Fruit fly (Drosophila melanogaster) whole organism, embryonic: ENCODE data around the gene CG43273.

ENCODE experiments used
- Adf1 ChIP-seq: fragments of 200-800 bp; sonication (Bioruptor generic); IDR thresholded peaks from 2 replicates; pipeline ENCODE4 v1.3.6; 2022; ENCODE audit warnings: missing biosample characterization, missing genetic modification characterization
- B-H2 ChIP-seq: fragments of 200-800 bp; sonication (Bioruptor generic); optimal IDR thresholded peaks from 2 replicates; lab custom pipeline; 2018; ENCODE audit warnings: missing biosample characterization, mild to moderate bottlenecking, missing genetic modification characterization
- CG10979 ChIP-seq: fragments of 200-800 bp; sonication (Bioruptor generic); optimal IDR thresholded peaks from 2 replicates; lab custom pipeline; 2018; ENCODE audit warnings: missing biosample characterization, mild to moderate bottlenecking, missing genetic modification characterization, moderate library complexity
- CG13424 ChIP-seq: fragments of 200-800 bp; sonication (Bioruptor generic); optimal IDR thresholded peaks from 2 replicates; lab custom pipeline; 2019; ENCODE audit warnings: missing biosample characterization, mild to moderate bottlenecking, missing genetic modification characterization, moderate library complexity
- CG14050 ChIP-seq: fragments of 200-800 bp; sonication (Bioruptor generic); IDR thresholded peaks from 3 replicates; pipeline ENCODE4 v1.3.6; 2022; ENCODE audit warnings: missing biosample characterization, missing genetic modification characterization
- CG17186 ChIP-seq: fragments of 200-800 bp; sonication (Bioruptor generic); optimal IDR thresholded peaks from 3 replicates; lab custom pipeline; 2017; ENCODE audit warnings: missing biosample characterization, missing genetic modification reagents, missing genetic modification characterization
- CG1792 ChIP-seq: fragments of 200-800 bp; sonication (Bioruptor generic); optimal IDR thresholded peaks from 2 replicates; lab custom pipeline; 2016; ENCODE audit warnings: missing biosample characterization, missing genetic modification characterization
- CG18011 ChIP-seq: fragments of 200-800 bp; sonication (Bioruptor generic); optimal IDR thresholded peaks from 2 replicates; lab custom pipeline; 2017; ENCODE audit warnings: missing biosample characterization, missing genetic modification characterization, mild to moderate bottlenecking, moderate library complexity, missing genotype
- CG2712 ChIP-seq: fragments of 200-800 bp; optimal IDR thresholded peaks from 3 replicates; lab custom pipeline; 2019; ENCODE audit warnings: missing biosample characterization, mild to moderate bottlenecking, missing genetic modification characterization, moderate library complexity
- CG30403 ChIP-seq: fragments of 200-800 bp; sonication (Bioruptor generic); optimal IDR thresholded peaks from 3 replicates; lab custom pipeline; 2016; ENCODE audit warnings: missing biosample characterization, missing genetic modification characterization
- CG31388 ChIP-seq: fragments of 200-800 bp; sonication (Bioruptor generic); optimal IDR thresholded peaks from 2 replicates; lab custom pipeline; 2016; ENCODE audit warnings: missing biosample characterization, missing genetic modification characterization
- CG32767 ChIP-seq: fragments of 200-800 bp; sonication (Bioruptor generic); IDR thresholded peaks from 2 replicates; pipeline ENCODE4 v1.3.6; 2022; ENCODE audit warnings: missing biosample characterization, missing genetic modification characterization
- CG33557 ChIP-seq: fragments of 200-800 bp; sonication (Bioruptor generic); optimal IDR thresholded peaks from 2 replicates; lab custom pipeline; 2019; ENCODE audit warnings: missing biosample characterization, mild to moderate bottlenecking, missing genetic modification characterization, moderate library complexity
- CG4282 ChIP-seq: fragments of 200-800 bp; sonication (Bioruptor generic); optimal IDR thresholded peaks from 2 replicates; lab custom pipeline; 2016; ENCODE audit warnings: missing biosample characterization, missing genetic modification characterization
- CG5180 ChIP-seq: fragments of 200-800 bp; sonication (Bioruptor generic); optimal IDR thresholded peaks from 3 replicates; lab custom pipeline; 2017; ENCODE audit warnings: missing biosample characterization, missing genetic modification characterization, mild to moderate bottlenecking, moderate library complexity, missing genetic modification reagents
- CG6254 ChIP-seq: fragments of 200-800 bp; sonication (Bioruptor generic); optimal IDR thresholded peaks from 3 replicates; lab custom pipeline; 2017; ENCODE audit warnings: mild to moderate bottlenecking, missing biosample characterization, missing genetic modification reagents, missing genetic modification characterization
- CG6854 ChIP-seq: fragments of 200-800 bp; sonication (Bioruptor generic); optimal IDR thresholded peaks from 3 replicates; lab custom pipeline; 2017; ENCODE audit warnings: missing biosample characterization, mild to moderate bottlenecking, missing genetic modification characterization
- CG7987 ChIP-seq: fragments of 200-800 bp; sonication (Bioruptor generic); optimal IDR thresholded peaks from 2 replicates; lab custom pipeline; 2018; ENCODE audit warnings: missing biosample characterization, mild to moderate bottlenecking, missing genetic modification characterization, moderate library complexity
- CG8765 ChIP-seq: fragments of 200-800 bp; sonication (Bioruptor generic); IDR thresholded peaks from 2 replicates; pipeline ENCODE4 v1.3.6; 2022; ENCODE audit warnings: missing biosample characterization, missing genetic modification characterization
- CG8944 ChIP-seq: fragments of 200-800 bp; sonication (Bioruptor generic); optimal IDR thresholded peaks from 3 replicates; lab custom pipeline; 2016; ENCODE audit warnings: missing biosample characterization, missing genetic modification characterization
- CG9727 ChIP-seq: fragments of 200-800 bp; sonication (Bioruptor generic); optimal IDR thresholded peaks from 3 replicates; lab custom pipeline; 2017; ENCODE audit warnings: missing biosample characterization, mild to moderate bottlenecking, missing genetic modification characterization
- CG9932 ChIP-seq: fragments of 200-800 bp; sonication (Bioruptor generic); IDR thresholded peaks from 2 replicates; pipeline ENCODE4 v1.3.6; 2022; ENCODE audit warnings: missing biosample characterization, missing genetic modification characterization
- CoRest ChIP-seq: fragments of 200-800 bp; sonication (Bioruptor generic); optimal IDR thresholded peaks from 3 replicates; lab custom pipeline; 2018; ENCODE audit warnings: missing biosample characterization, mild to moderate bottlenecking, missing genetic modification characterization, moderate library complexity
- Drgx ChIP-seq: fragments of 200-800 bp; sonication (Bioruptor generic); IDR thresholded peaks from 2 replicates; pipeline ENCODE4 v1.3.6; 2022; ENCODE audit warnings: missing biosample characterization, missing genetic modification characterization
- HHEX ChIP-seq: fragments of 200-800 bp; sonication (Bioruptor generic); optimal IDR thresholded peaks from 3 replicates; lab custom pipeline; 2017; ENCODE audit warnings: missing biosample characterization, mild to moderate bottlenecking, missing genetic modification characterization, missing genetic modification reagents
- Hmr ChIP-seq: fragments of 200-800 bp; sonication (Bioruptor generic); optimal IDR thresholded peaks from 3 replicates; lab custom pipeline; 2017; ENCODE audit warnings: mild to moderate bottlenecking, missing biosample characterization, missing genetic modification reagents, missing genetic modification characterization
- Hr51 ChIP-seq, 2 experiments: fragments of 200-800 bp; sonication (Bioruptor generic); optimal IDR thresholded peaks; 2 replicates in 1 of 2; 3 replicates in 1 of 2; lab custom pipeline; 2016 to 2018; ENCODE audit warnings: missing biosample characterization in 2 of 2, missing genetic modification characterization in 2 of 2, mild to moderate bottlenecking in 1 of 2, moderate library complexity in 1 of 2
- Myb ChIP-seq: fragments of 200-800 bp; sonication (Bioruptor generic); optimal IDR thresholded peaks from 2 replicates; lab custom pipeline; 2016; ENCODE audit warnings: missing biosample characterization, missing genetic modification characterization
- Nf-YB ChIP-seq: fragments of 200-800 bp; sonication (Bioruptor generic); optimal IDR thresholded peaks from 3 replicates; lab custom pipeline; 2019; ENCODE audit warnings: missing biosample characterization, mild to moderate bottlenecking, missing genetic modification characterization, moderate library complexity
- Side ChIP-seq: fragments of 200-800 bp; sonication (Bioruptor generic); optimal IDR thresholded peaks from 2 replicates; lab custom pipeline; 2016; ENCODE audit warnings: missing biosample characterization, missing genetic modification characterization
- Stat92E ChIP-seq, 3 experiments: fragments of >200 bp in 2 of 3; fragments of 200-800 bp in 1 of 3; sonication (Bioruptor generic) in 1 of 3; optimal IDR thresholded peaks; 2 replicates each; lab custom pipeline; 2017 to 2019; ENCODE audit warnings: missing biosample characterization in 3 of 3, missing genetic modification characterization in 3 of 3, mild to moderate bottlenecking in 1 of 3, moderate library complexity in 1 of 3
- Usf ChIP-seq: fragments of 200-800 bp; sonication (Bioruptor generic); optimal IDR thresholded peaks from 2 replicates; lab custom pipeline; 2017; ENCODE audit warnings: missing genotype, missing biosample characterization, missing genetic modification characterization
- bbx ChIP-seq: fragments of 200-800 bp; sonication (Bioruptor generic); IDR thresholded peaks from 2 replicates; pipeline ENCODE4 v1.3.6; 2022; ENCODE audit warnings: missing biosample characterization, missing genetic modification characterization; ENCODE audit not compliant: partially characterized antibody
- caup ChIP-seq: fragments of 200-800 bp; sonication (Bioruptor generic); optimal IDR thresholded peaks from 3 replicates; lab custom pipeline; 2017; ENCODE audit warnings: missing biosample characterization, mild to moderate bottlenecking, missing genetic modification characterization, moderate library complexity; ENCODE audit not compliant: severe bottlenecking
- corto ChIP-seq: fragments of 200-800 bp; sonication (Bioruptor generic); optimal IDR thresholded peaks from 2 replicates; lab custom pipeline; 2016; ENCODE audit warnings: missing biosample characterization, mild to moderate bottlenecking, missing genetic modification characterization, moderate library complexity
- en ChIP-seq: fragments of 200-800 bp; sonication (Bioruptor generic); optimal IDR thresholded peaks from 2 replicates; lab custom pipeline; 2016; ENCODE audit warnings: missing biosample characterization, missing genetic modification characterization
- esg ChIP-seq: fragments of 200-800 bp; sonication (Bioruptor generic); conservative IDR thresholded peaks from 2 replicates; pipeline ENCODE4 v1.3.6; 2022; ENCODE audit warnings: missing biosample characterization, missing genetic modification characterization
- grau ChIP-seq: fragments of 200-800 bp; optimal IDR thresholded peaks from 3 replicates; lab custom pipeline; 2019; ENCODE audit warnings: missing biosample characterization, mild to moderate bottlenecking, missing genetic modification characterization, moderate library complexity
- kni ChIP-seq: fragments of 200-800 bp; sonication (Bioruptor generic); optimal IDR thresholded peaks from 3 replicates; lab custom pipeline; 2017; ENCODE audit warnings: mild to moderate bottlenecking, missing biosample characterization, missing genetic modification reagents, missing genetic modification characterization
- lola ChIP-seq, 3 experiments: fragments of >200 bp in 2 of 3; fragments of 200-800 bp in 1 of 3; sonication (Bioruptor generic) in 1 of 3; optimal IDR thresholded peaks; 2 replicates each; lab custom pipeline; 2017 to 2019; ENCODE audit warnings: missing biosample characterization in 3 of 3, missing genetic modification characterization in 3 of 3, mild to moderate bottlenecking in 1 of 3, moderate library complexity in 1 of 3
- p53 ChIP-seq: fragments of 200-800 bp; sonication (Bioruptor generic); optimal IDR thresholded peaks from 2 replicates; lab custom pipeline; 2016; ENCODE audit warnings: missing biosample characterization, missing genetic modification characterization
- prd ChIP-seq, 3 experiments: fragments of >200 bp in 2 of 3; fragments of 200-800 bp in 1 of 3; sonication (Bioruptor generic) in 1 of 3; optimal IDR thresholded peaks in 2 of 3; IDR thresholded peaks in 1 of 3; 2 replicates in 2 of 3; 3 replicates in 1 of 3; pipeline versions ENCODE4 v1.3.6 to Lab custom; 2017 to 2022; ENCODE audit warnings: missing biosample characterization in 1 of 3, missing genetic modification characterization in 1 of 3
- seq ChIP-seq: fragments of 200-800 bp; sonication (Bioruptor generic); IDR thresholded peaks from 2 replicates; pipeline ENCODE4 v1.3.6; 2022; ENCODE audit warnings: missing biosample characterization, missing genetic modification characterization
- sim ChIP-seq: fragments of 200-800 bp; sonication (Bioruptor generic); IDR thresholded peaks from 2 replicates; pipeline ENCODE4 v1.3.6; 2022; ENCODE audit warnings: missing biosample characterization, missing genetic modification characterization
- tap ChIP-seq: fragments of 200-800 bp; optimal IDR thresholded peaks from 3 replicates; lab custom pipeline; 2019; ENCODE audit warnings: missing biosample characterization, mild to moderate bottlenecking, missing genetic modification characterization, moderate library complexity
- tio ChIP-seq: fragments of 200-800 bp; sonication (Bioruptor generic); optimal IDR thresholded peaks from 2 replicates; lab custom pipeline; 2017; ENCODE audit warnings: missing biosample characterization, missing genetic modification characterization, inconsistent platforms
- ttk ChIP-seq: fragments of 200-800 bp; sonication (Bioruptor generic); IDR thresholded peaks from 2 replicates; pipeline ENCODE4 v2.1.2; 2022; ENCODE audit warnings: missing biosample characterization, missing genetic modification characterization
- tx ChIP-seq: fragments of 200-800 bp; sonication (Bioruptor generic); optimal IDR thresholded peaks from 2 replicates; lab custom pipeline; 2016; ENCODE audit warnings: missing biosample characterization, missing genetic modification characterization

The CG43273 gene

DNA sequence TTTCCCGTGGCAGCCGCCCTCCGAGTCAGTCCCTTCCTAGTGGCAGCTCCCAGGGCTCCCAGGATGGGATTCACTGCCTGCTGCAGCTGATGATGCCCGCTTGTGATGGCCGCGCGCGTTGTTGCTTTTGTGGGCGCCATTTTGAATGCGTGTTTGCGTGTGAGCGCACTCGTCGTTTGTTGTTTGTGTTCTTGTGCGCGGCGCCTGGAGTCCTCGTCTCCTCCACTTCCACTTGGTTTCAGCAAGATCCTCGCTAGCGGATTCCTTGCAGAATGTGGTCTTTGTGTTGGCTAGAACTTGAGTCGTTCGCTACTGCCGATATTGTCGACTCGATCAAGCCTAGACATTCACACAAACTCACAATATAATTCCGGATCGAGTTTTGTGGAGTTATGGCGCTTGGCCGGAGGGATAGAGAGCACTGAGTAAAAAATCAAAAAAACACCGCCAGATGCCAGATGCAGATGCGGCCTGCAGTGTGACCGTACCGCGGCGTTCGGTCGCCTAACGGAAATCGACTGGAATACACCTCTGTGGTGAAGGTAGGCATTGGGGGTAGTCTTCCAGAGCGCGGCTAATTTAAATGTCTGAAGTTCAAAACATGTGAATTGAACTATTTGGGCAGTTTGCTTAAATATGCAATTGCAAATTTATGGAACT lies 40.4 kb downstream of the CG43273 start, which contains the start of gene CycB3 (continued):
- TF ChIP-seq sim, result no peak
- no peak for TF ChIP-seq Nf-YB (GFP tag; lab: Kevin White, UChicago)
- TF ChIP-seq CG9932 (GFP tag; lab: Robert Waterston, UW), result no peak
- no peak for TF ChIP-seq p53 (GFP tag; lab: Kevin White, UChicago)
- TF ChIP-seq tio (GFP tag; lab: Kevin White, UChicago), result no peak
- TF ChIP-seq Stat92E (GFP tag; optimal IDR thresholded peaks at IDR 0.05; lab: Kevin White, UChicago), result peak in 1 of 3 experiments; percentile 28
- no peak for TF ChIP-seq Drgx
- TF ChIP-seq esg (GFP tag; lab: Robert Waterston, UW), result no peak
- no peak for TF ChIP-seq Hr51 (GFP tag; optimal IDR thresholded peaks at IDR 0.05; lab: Kevin White, UChicago)
- no peak for TF ChIP-seq CG14050 (GFP tag; lab: Robert Waterston, UW)
- TF ChIP-seq tap (tag; lab: Kevin White, UChicago), result no peak
- peak; percentile 23 for TF ChIP-seq CG9727 (GFP tag; lab: Kevin White, UChicago)
- peak; percentile 49 for TF ChIP-seq caup (GFP tag; lab: Kevin White, UChicago)
- no peak for TF ChIP-seq Adf1 (GFP tag; lab: Robert Waterston, UW)
- no peak for TF ChIP-seq CG31388
- no peak for TF ChIP-seq B-H2 (GFP tag; lab: Kevin White, UChicago)
- TF ChIP-seq grau (tag; lab: Kevin White, UChicago), result peak; percentile 16
- peak; percentile 42 for TF ChIP-seq Hmr
- peak; percentile 20; the same call in 1 of the 2 replicates for TF ChIP-seq ttk (GFP tag; lab: Robert Waterston, UW)
- TF ChIP-seq seq, result no peak
- TF ChIP-seq CG5180 (GFP tag; lab: Kevin White, UChicago), result no peak
- no peak for TF ChIP-seq CG30403 (GFP tag; lab: Kevin White, UChicago)
- TF ChIP-seq corto (GFP tag; lab: Kevin White, UChicago), result no peak
- no peak for TF ChIP-seq en (GFP tag; lab: Kevin White, UChicago)
- peak; percentile 50; the same call in 1 of the 2 replicates for TF ChIP-seq bbx (GFP tag; lab: Robert Waterston, UW)
- peak; percentile 8 for TF ChIP-seq CG33557 (GFP tag; lab: Kevin White, UChicago)
- TF ChIP-seq HHEX (GFP tag; lab: Kevin White, UChicago), result no peak
- no peak for TF ChIP-seq CG32767 (GFP tag; lab: Robert Waterston, UW)
- TF ChIP-seq CG17186 (GFP tag; lab: Kevin White, UChicago), result peak; percentile 89
- peak; percentile 93 for TF ChIP-seq Myb (GFP tag; lab: Kevin White, UChicago)
- TF ChIP-seq tx, result no peak
- TF ChIP-seq CG6854, result no peak
- TF ChIP-seq kni (GFP tag; lab: Kevin White, UChicago), result peak; percentile 55
- no peak for TF ChIP-seq lola (GFP tag; optimal IDR thresholded peaks at IDR 0.05; lab: Kevin White, UChicago)
- no peak for TF ChIP-seq CG6254
- TF ChIP-seq Usf (GFP tag; lab: Kevin White, UChicago), result no peak
- peak; percentile 51 for TF ChIP-seq CoRest (tag; lab: Kevin White, UChicago)
- no peak for TF ChIP-seq prd (optimal IDR thresholded peaks at IDR 0.05; lab: Kevin White, UChicago)
- TF ChIP-seq prd (GFP tag; IDR thresholded peaks at IDR 0.05; lab: Robert Waterston, UW), result 0 out of 3 replicates have a peak, but pooled peaks have one; percentile 13
- TF ChIP-seq CG18011, result no peak
- TF ChIP-seq CG7987 (GFP tag; lab: Kevin White, UChicago), result peak; percentile 45
- peak; percentile 36 for TF ChIP-seq CG2712 (tag; lab: Kevin White, UChicago)
- peak; percentile 41 for TF ChIP-seq CG10979 (tag; lab: Kevin White, UChicago)
- TF ChIP-seq Side, result no peak
- TF ChIP-seq CG4282, result no peak
- TF ChIP-seq CG8944, result no peak
- no peak for TF ChIP-seq CG1792 (GFP tag; lab: Kevin White, UChicago)
- TF ChIP-seq CG8765 (GFP tag; lab: Robert Waterston, UW), result no peak
- TF ChIP-seq CG13424 (tag; lab: Kevin White, UChicago), result no peak
